Worm (Caenorhabditis elegans) whole organism, L2 larva: Measurements from ENCODE around the gene Y44A6D.3.

Experiments used
- aly-2 ChIP-seq: fragments of 150-350 bp; optimal IDR thresholded peaks from 2 replicates; lab custom pipeline; 2014; ENCODE audit warnings: missing biosample characterization, missing genetic modification characterization
- elt-3 ChIP-seq: sonication (generic microtip); optimal IDR thresholded peaks from 2 replicates; lab custom pipeline; 2017; ENCODE audit warnings: missing biosample characterization, missing genetic modification characterization
- nhr-11 ChIP-seq: fragments of 150-350 bp; optimal IDR thresholded peaks from 2 replicates; lab custom pipeline; 2014; ENCODE audit warnings: missing biosample characterization, missing genetic modification characterization
- nhr-12 ChIP-seq: fragments of 150-350 bp; optimal IDR thresholded peaks from 2 replicates; lab custom pipeline; 2014; ENCODE audit warnings: missing biosample characterization, missing genetic modification characterization
- nhr-237 ChIP-seq: fragments of 150-350 bp; optimal IDR thresholded peaks from 2 replicates; lab custom pipeline; 2014; ENCODE audit warnings: missing biosample characterization, missing genetic modification characterization
- nhr-77 ChIP-seq: fragments of 150-350 bp; optimal IDR thresholded peaks from 2 replicates; lab custom pipeline; 2014; ENCODE audit warnings: missing biosample characterization, missing genetic modification characterization
- sem-4 ChIP-seq: fragments of 150-350 bp; optimal IDR thresholded peaks from 2 replicates; lab custom pipeline; 2014; ENCODE audit warnings: missing biosample characterization, missing genetic modification reagents, missing genetic modification characterization
- skn-1 ChIP-seq: sonication (generic microtip); optimal IDR thresholded peaks from 2 replicates; lab custom pipeline; 2017; ENCODE audit warnings: missing biosample characterization, missing genetic modification characterization
- snpc-4 ChIP-seq: fragments of 150-350 bp; optimal IDR thresholded peaks from 2 replicates; lab custom pipeline; 2014; ENCODE audit warnings: missing biosample characterization, missing genetic modification characterization
- unc-62 ChIP-seq: fragments of 150-350 bp; optimal IDR thresholded peaks from 2 replicates; lab custom pipeline; 2014; ENCODE audit warnings: missing biosample characterization, missing genetic modification reagents, missing genetic modification characterization
- ztf-11 ChIP-seq: sonication (generic microtip); optimal IDR thresholded peaks from 2 replicates; lab custom pipeline; 2017; ENCODE audit warnings: missing biosample characterization, missing genetic modification characterization

DNA sequence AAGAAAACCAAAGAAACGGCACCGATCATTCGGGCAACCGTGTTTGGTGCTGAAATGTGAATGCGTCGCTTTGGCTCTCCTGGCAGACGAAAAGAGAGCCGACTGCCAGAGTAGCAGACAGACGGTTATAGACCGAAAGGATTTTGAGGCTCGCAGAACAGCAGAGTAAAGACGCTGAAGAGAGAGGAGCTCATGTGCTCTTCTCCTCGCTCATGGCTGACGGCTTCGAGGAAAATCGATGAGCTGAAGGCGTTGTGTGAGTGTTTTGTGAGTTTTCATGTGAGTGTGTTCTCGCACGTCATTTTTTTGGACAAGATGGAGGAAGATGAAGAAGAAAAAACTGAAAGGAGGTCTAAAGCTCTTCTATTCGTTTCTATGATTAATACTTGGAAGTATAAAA lies 36.6 kb upstream of the Y44A6D.3 start, which contains the start of gene sbt-1:
- TF ChIP-seq nhr-237 (tag; lab: Kevin White, UChicago) (no peak), aly-2 (tag; lab: Kevin White, UChicago) (no peak), ztf-11 (tag; lab: Kevin White, UChicago) (no peak), nhr-11 (tag; lab: Kevin White, UChicago) (no peak), skn-1 (no peak), sem-4 (tag; lab: Kevin White, UChicago) (peak; percentile 30), snpc-4 (tag; lab: Kevin White, UChicago) (no peak), elt-3 (no peak), unc-62 (GFP tag; lab: Kevin White, UChicago) (no peak), nhr-77 (tag; lab: Kevin White, UChicago) (no peak), nhr-12 (tag; lab: Kevin White, UChicago) (no peak)
